Worm (Caenorhabditis elegans): ENCODE measurements around the gene osm-10.

Gene osm-10

DNA sequence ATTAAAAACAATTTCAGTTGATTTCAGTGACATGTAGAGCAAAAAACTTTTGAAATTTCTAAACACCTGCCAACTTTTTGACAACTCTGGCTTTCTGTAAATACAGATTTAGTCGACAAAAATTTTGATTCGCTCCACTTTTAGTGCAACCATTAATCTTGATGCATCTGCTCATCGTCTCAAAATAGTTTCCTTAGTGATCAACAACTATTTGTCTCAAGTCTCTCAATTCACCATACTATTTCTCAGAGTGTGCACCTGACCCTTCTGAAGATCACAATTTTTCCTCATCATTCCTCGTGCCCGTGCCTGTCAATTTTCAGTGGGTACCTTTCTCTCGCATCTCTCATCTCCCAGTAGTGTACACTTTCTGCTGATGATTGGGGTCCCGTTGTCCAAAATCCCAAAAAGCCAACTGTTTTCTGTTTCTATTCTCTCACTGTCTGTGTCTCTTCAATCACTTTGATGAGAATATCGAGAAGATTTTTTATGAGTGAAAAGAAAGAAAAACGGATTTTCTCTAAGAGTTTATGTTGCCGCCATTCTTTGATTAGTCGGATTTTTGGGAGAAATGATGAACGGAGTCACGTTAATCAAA lies 26.1 kb upstream of the osm-10 start:
- TF ChIP-seq him-1 (tag; optimal IDR thresholded peaks at IDR 0.05) = no peak
- peak; percentile 5 for TF ChIP-seq K12H6.12 (tag; optimal IDR thresholded peaks at IDR 0.05)
- TF ChIP-seq hmg-1.2 (GFP tag; IDR thresholded peaks at IDR 0.05) = peak; percentile 24; the same call in 1 of the 2 replicates

DNA sequence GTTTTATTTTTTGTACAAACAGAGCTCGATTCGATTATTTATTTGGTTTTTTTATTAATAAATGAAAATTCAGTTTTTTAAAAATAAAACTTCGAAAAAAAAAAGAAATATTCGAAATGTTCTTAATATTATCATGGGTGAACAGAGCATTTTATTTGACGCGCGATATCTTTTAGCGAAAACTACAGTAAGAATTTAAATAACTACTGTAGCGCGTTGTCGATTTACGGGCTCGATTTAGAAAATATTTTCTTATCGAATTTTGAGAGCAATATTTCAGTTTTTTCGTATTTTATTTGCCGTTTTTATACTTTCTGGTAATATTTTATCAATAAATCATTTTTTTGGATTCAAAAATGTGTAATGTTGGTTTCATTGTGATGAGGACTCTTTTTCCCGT lies 22.0 kb upstream of the osm-10 start:
- TF ChIP-seq xnd-1 (tag; optimal IDR thresholded peaks at IDR 0.05) = peak; percentile 35
- TF ChIP-seq madf-8 (GFP tag; conservative IDR thresholded peaks at IDR 0.05) = peak; percentile 28
- TF ChIP-seq F33H1.4 (GFP tag; IDR thresholded peaks at IDR 0.05) = peak; percentile 64; the same call in 1 of the 2 replicates
- peak; percentile 90 for TF ChIP-seq lsl-1 (GFP tag; optimal IDR thresholded peaks at IDR 0.05)
- TF ChIP-seq snpc-3.4 (tag; optimal IDR thresholded peaks at IDR 0.05) = peak; percentile 22
- no peak for TF ChIP-seq ztf-18 (tag; optimal IDR thresholded peaks at IDR 0.05)
- peak; percentile 55 for TF ChIP-seq madf-6 (GFP tag; IDR thresholded peaks at IDR 0.05)
- no peak for TF ChIP-seq ztf-28 (GFP tag; IDR thresholded peaks at IDR 0.05)
- 0 out of 2 replicates have a peak, but pooled peaks have one; percentile 37 for TF ChIP-seq Y56A3A.18 (GFP tag; IDR thresholded peaks at IDR 0.05)
- TF ChIP-seq ceh-91 (GFP tag; IDR thresholded peaks at IDR 0.05) = peak; percentile 53; the same call in 1 of the 2 replicates
- TF ChIP-seq ccch-3 (GFP tag; optimal IDR thresholded peaks at IDR 0.05) = no peak
- peak; percentile 77 for TF ChIP-seq him-1 (tag; optimal IDR thresholded peaks at IDR 0.05)

- TF ChIP-seq aptf-2 (GFP tag; conservative IDR thresholded peaks at IDR 0.05) (no peak), hmg-1.2 (GFP tag; IDR thresholded peaks at IDR 0.05) (no peak), sea-2 (GFP tag; IDR thresholded peaks at IDR 0.05) (no peak), T26A5.8 (tag; optimal IDR thresholded peaks at IDR 0.05) (no peak), F55B11.4 (tag; optimal IDR thresholded peaks at IDR 0.05; ENCODE audit: borderline replicate concordance, insufficient read depth) (no peak), egl-18 (GFP tag; IDR thresholded peaks at IDR 0.05) (no peak), nfyb-1 (GFP tag; IDR thresholded peaks at IDR 0.05) (no peak), cebp-2 (GFP tag; IDR thresholded peaks at IDR 0.05) (no peak), efl-1 (GFP tag; optimal IDR thresholded peaks at IDR 0.05) (no peak), lin-26 (GFP tag; IDR thresholded peaks at IDR 0.05) (no peak), F37B4.10 (GFP tag; IDR thresholded peaks at IDR 0.05) (no peak), ceh-40 (GFP tag; IDR thresholded peaks at IDR 0.05) (no peak), snpc-3.4 (tag; optimal IDR thresholded peaks at IDR 0.05) (no peak), tlf-1 (GFP tag; optimal IDR thresholded peaks at IDR 0.05) (no peak), hlh-12 (tag; optimal IDR thresholded peaks at IDR 0.05) (no peak)
These were observed 20.1 kb upstream of the osm-10 start, which contains the start of gene der-2 for ce11 chrIII:7223029-7223428. der-2 (minus strand) TSS chrIII:7223129.

ce11 chrIII:7226607-7227006 lies 16.5 kb upstream of the osm-10 start, which contains the start of gene hsp-75:
hsp-75 (minus strand) TSS chrIII:7226707.
- TF ChIP-seq zim-3 (tag; optimal IDR thresholded peaks at IDR 0.05) (no peak), F22D6.2 (tag; optimal IDR thresholded peaks at IDR 0.05) (no peak), F10E7.11 (tag; optimal IDR thresholded peaks at IDR 0.05) (no peak), let-526 (GFP tag; IDR thresholded peaks at IDR 0.05) (no peak), somi-1 (GFP tag; optimal IDR thresholded peaks at IDR 0.05) (no peak), lin-26 (GFP tag; IDR thresholded peaks at IDR 0.05) (no peak), cebp-2 (GFP tag; IDR thresholded peaks at IDR 0.05) (no peak), ceh-40 (GFP tag; IDR thresholded peaks at IDR 0.05) (no peak), nhr-90 (tag; optimal IDR thresholded peaks at IDR 0.05) (no peak), attf-3 (GFP tag; conservative IDR thresholded peaks at IDR 0.05) (no peak), ets-4 (GFP tag; optimal IDR thresholded peaks at IDR 0.05) (no peak), madf-10 (tag; optimal IDR thresholded peaks at IDR 0.05) (no peak), C17E4.6 (GFP tag; IDR thresholded peaks at IDR 0.05) (no peak), tlf-1 (GFP tag; optimal IDR thresholded peaks at IDR 0.05) (no peak), efl-1 (GFP tag; optimal IDR thresholded peaks at IDR 0.05) (no peak), mcd-1 (GFP tag; IDR thresholded peaks at IDR 0.05) (no peak), nfya-1 (tag; optimal IDR thresholded peaks at IDR 0.05; ENCODE audit: borderline replicate concordance, insufficient read depth) (no peak), attf-6 (GFP tag; IDR thresholded peaks at IDR 0.05) (no peak), egl-18 (GFP tag; IDR thresholded peaks at IDR 0.05) (no peak), T26A5.8 (tag; optimal IDR thresholded peaks at IDR 0.05) (no peak)
